Worm (Caenorhabditis elegans) whole organism, L4 larva: Measurements from ENCODE around the gene lag-2.

Experiments used
- T26A8.4 ChIP-seq: fragments of 200-800 bp; sonication (Bioruptor generic); IDR thresholded peaks from 2 replicates; pipeline ENCODE4 v1.3.6; 2022; ENCODE audit warnings: missing genetic modification characterization, missing compliant biosample characterization
- ceh-62 ChIP-seq: sonication (generic microtip); optimal IDR thresholded peaks from 2 replicates; lab custom pipeline; 2017; ENCODE audit warnings: missing biosample characterization, missing genetic modification characterization
- lin-15B ChIP-seq: fragments of 150-350 bp; sonication (generic microtip); optimal IDR thresholded peaks from 3 replicates; lab custom pipeline; 2014; ENCODE audit warnings: missing biosample characterization, missing genetic modification characterization

DNA sequence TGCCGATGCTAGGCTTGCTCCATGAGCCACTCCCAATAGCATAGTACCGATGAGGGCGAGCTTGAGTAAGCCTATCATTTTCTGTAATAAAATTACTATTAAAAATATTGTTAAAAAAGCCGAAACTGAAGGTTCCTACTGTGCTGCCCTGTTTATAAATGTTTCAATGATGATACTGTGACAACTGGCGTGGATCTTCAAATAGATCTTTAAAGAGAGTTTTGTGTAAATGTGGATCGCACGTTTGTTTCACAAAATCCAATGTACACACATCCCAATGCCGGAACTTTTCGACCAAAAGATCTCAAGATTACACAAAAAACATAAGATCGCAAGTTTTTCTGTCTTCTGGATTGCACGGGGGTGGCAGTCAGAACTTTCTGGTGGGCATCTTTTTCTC is 22.7 kb upstream of the lag-2 start, which contains the start of gene C36C5.14:
- TF ChIP-seq lin-15B (tag; lab: Kevin White, UChicago), result no peak
- TF ChIP-seq T26A8.4 (GFP tag; lab: Robert Waterston, UW), result no peak
- TF ChIP-seq ceh-62 (tag; lab: Kevin White, UChicago), result no peak
